Worm (Caenorhabditis elegans) whole organism, L1 larva: Measurements from ENCODE around the gene C07E3.3.

Experiments used
- C04F5.9 ChIP-seq: sonication (generic microtip); optimal IDR thresholded peaks from 2 replicates; lab custom pipeline; 2016; ENCODE audit warnings: missing genetic modification characterization, missing compliant biosample characterization
- C16A3.4 ChIP-seq: fragments of 150-350 bp; optimal IDR thresholded peaks from 2 replicates; lab custom pipeline; 2014; ENCODE audit warnings: missing biosample characterization, missing genetic modification characterization
- blmp-1 ChIP-seq: fragments of 150-350 bp; optimal IDR thresholded peaks from 2 replicates; lab custom pipeline; 2014; ENCODE audit warnings: missing biosample characterization, missing genetic modification characterization
- efl-3 ChIP-seq: fragments of 200-800 bp; sonication (Bioruptor generic); optimal IDR thresholded peaks from 2 replicates; lab custom pipeline; 2018; ENCODE audit warnings: mild to moderate bottlenecking, missing genetic modification characterization, missing compliant biosample characterization
- egl-13 ChIP-seq: sonication (generic microtip); optimal IDR thresholded peaks from 2 replicates; lab custom pipeline; 2016; ENCODE audit warnings: missing genotype, missing genetic modification reagents, missing genetic modification characterization, missing compliant biosample characterization
- elt-3 ChIP-seq, 6 experiments: fragments of 150-350 bp in 1 of 6; sonication (generic microtip); optimal IDR thresholded peaks; 2 replicates each; lab custom pipeline; 2017 to 2018; ENCODE audit warnings: missing biosample characterization in 6 of 6, missing genetic modification characterization in 6 of 6, inconsistent platforms in 1 of 6
- hpl-2 ChIP-seq: fragments of 150-350 bp; optimal IDR thresholded peaks from 2 replicates; lab custom pipeline; 2014; ENCODE audit warnings: missing biosample characterization, missing genetic modification reagents, missing genetic modification characterization
- lin-14 ChIP-seq: fragments of 200-800 bp; sonication (Bioruptor generic); optimal IDR thresholded peaks from 2 replicates; lab custom pipeline; 2018; ENCODE audit warnings: mild to moderate bottlenecking, missing genetic modification characterization, moderate library complexity, missing compliant biosample characterization
- lin-35 ChIP-seq, 2 experiments: fragments of 150-350 bp; optimal IDR thresholded peaks; 2 replicates each; lab custom pipeline; 2014; ENCODE audit warnings: missing biosample characterization in 2 of 2, missing genetic modification characterization in 2 of 2, missing genetic modification reagents in 2 of 2
- lir-3 ChIP-seq: sonication (generic microtip); optimal IDR thresholded peaks from 2 replicates; lab custom pipeline; 2016; ENCODE audit warnings: mild to moderate bottlenecking, missing genetic modification characterization, moderate library complexity, missing compliant biosample characterization; ENCODE audit not compliant: poor library complexity
- mef-2 ChIP-seq: fragments of 150-350 bp; optimal IDR thresholded peaks from 2 replicates; lab custom pipeline; 2014; ENCODE audit warnings: missing biosample characterization, missing genetic modification characterization
- mep-1 ChIP-seq: fragments of 150-350 bp; optimal IDR thresholded peaks from 2 replicates; lab custom pipeline; 2014; ENCODE audit warnings: missing biosample characterization, missing genetic modification characterization
- nhr-85 ChIP-seq: sonication (generic microtip); peaks from one replicate; lab custom pipeline; 2016; ENCODE audit warnings: missing genetic modification characterization, inconsistent platforms, missing compliant biosample characterization
- pag-3 ChIP-seq: sonication (generic microtip); optimal IDR thresholded peaks from 2 replicates; lab custom pipeline; 2017; ENCODE audit warnings: missing genetic modification characterization, mild to moderate bottlenecking, missing compliant biosample characterization, antibody characterized with exemption, borderline replicate concordance; ENCODE audit not compliant: insufficient read depth
- snu-23 ChIP-seq: sonication (generic microtip); optimal IDR thresholded peaks from 2 replicates; lab custom pipeline; 2016; ENCODE audit warnings: missing genetic modification characterization, missing compliant biosample characterization

Gene C07E3.3

ce11 chrII:10303663-10304115 lies 53.6 kb downstream of the C07E3.3 start, which contains the start of gene vha-9 (continued):
- peak; percentile 31 for TF ChIP-seq lir-3 (tag; lab: Kevin White, UChicago)
- TF ChIP-seq C16A3.4 (tag; lab: Kevin White, UChicago): peak; percentile 66
- peak; percentile 81 for TF ChIP-seq lin-14 (GFP tag; lab: Kevin White, UChicago)
- TF ChIP-seq nhr-85 (tag; lab: Kevin White, UChicago): peak; percentile 57
- TF ChIP-seq mep-1 (tag; lab: Kevin White, UChicago): peak; percentile 25
- peak; percentile 55 to 62 for TF ChIP-seq lin-35 (GFP tag; optimal IDR thresholded peaks at IDR 0.05; lab: Kevin White, UChicago)
- peak in 1 of 6 experiments; percentile 37 for TF ChIP-seq elt-3 (tag; optimal IDR thresholded peaks at IDR 0.05; lab: Kevin White, UChicago)
- peak; percentile 14 for TF ChIP-seq C04F5.9 (tag; lab: Kevin White, UChicago)
- TF ChIP-seq blmp-1 (tag; lab: Kevin White, UChicago): peak; percentile 45
- no peak for TF ChIP-seq efl-3
- TF ChIP-seq mef-2 (tag; lab: Kevin White, UChicago): no peak
- TF ChIP-seq pag-3 (tag; lab: Kevin White, UChicago): no peak
- peak; percentile 4 for TF ChIP-seq egl-13 (tag; lab: Kevin White, UChicago)
- peak; percentile 3 for TF ChIP-seq hpl-2 (GFP tag; lab: Kevin White, UChicago)
- peak; percentile 82 for TF ChIP-seq snu-23
- TF ChIP-seq, all 84 proteins: peak for 44
